Worm (Caenorhabditis elegans) whole organism, late embryonic: ENCODE results near the gene Y105C5B.25.

Experiments used
- C08G9.2 ChIP-seq: sonication (generic microtip); optimal IDR thresholded peaks from 2 replicates; lab custom pipeline; 2016; ENCODE audit warnings: mild to moderate bottlenecking, missing genetic modification characterization, moderate library complexity, missing compliant biosample characterization
- C38D4.7 ChIP-seq: fragments of 200-800 bp; sonication (Bioruptor generic); optimal IDR thresholded peaks from 2 replicates; lab custom pipeline; 2018; ENCODE audit warnings: mild to moderate bottlenecking, missing genetic modification characterization, moderate library complexity, missing compliant biosample characterization
- F13H6.1 ChIP-seq: sonication (generic microtip); optimal IDR thresholded peaks from 2 replicates; lab custom pipeline; 2016; ENCODE audit warnings: missing genetic modification characterization, missing compliant biosample characterization
- K02D7.2 ChIP-seq: sonication (generic microtip); optimal IDR thresholded peaks from 2 replicates; lab custom pipeline; 2017; ENCODE audit warnings: mild to moderate bottlenecking, missing genetic modification characterization, missing compliant biosample characterization
- K09A11.1 ChIP-seq: sonication (generic microtip); optimal IDR thresholded peaks from 2 replicates; lab custom pipeline; 2017; ENCODE audit warnings: antibody characterized with exemption, mild to moderate bottlenecking, missing genetic modification characterization, missing compliant biosample characterization; ENCODE audit not compliant: insufficient read depth
- Y22D7AL.16 ChIP-seq: sonication (generic microtip); optimal IDR thresholded peaks from 2 replicates; lab custom pipeline; 2016; ENCODE audit warnings: missing genetic modification characterization, missing compliant biosample characterization
- ama-1 ChIP-seq: fragments of 150-350 bp; optimal IDR thresholded peaks from 2 replicates; lab custom pipeline; 2014
- ceh-14 ChIP-seq: sonication (generic microtip); optimal IDR thresholded peaks from 2 replicates; lab custom pipeline; 2016; ENCODE audit warnings: missing genotype, missing genetic modification characterization, missing compliant biosample characterization
- ceh-18 ChIP-seq: sonication (generic microtip); optimal IDR thresholded peaks from 2 replicates; lab custom pipeline; 2016; ENCODE audit warnings: missing genetic modification characterization, missing compliant biosample characterization
- ceh-45 ChIP-seq: fragments of 200-800 bp; sonication (Bioruptor generic); IDR thresholded peaks from 2 replicates; pipeline ENCODE4 v1.3.6; 2022; ENCODE audit warnings: missing genetic modification reagents, missing genetic modification characterization, missing compliant biosample characterization
- ceh-6 ChIP-seq: fragments of 200-800 bp; sonication (Bioruptor generic); optimal IDR thresholded peaks from 2 replicates; lab custom pipeline; 2018; ENCODE audit warnings: mild to moderate bottlenecking, missing genetic modification characterization, missing compliant biosample characterization
- ceh-9 ChIP-seq: sonication (generic microtip); optimal IDR thresholded peaks from 2 replicates; lab custom pipeline; 2016; ENCODE audit warnings: mild to moderate bottlenecking, missing genetic modification characterization, inconsistent platforms, missing compliant biosample characterization
- elt-2 ChIP-seq: sonication (generic microtip); optimal IDR thresholded peaks from 2 replicates; lab custom pipeline; 2016; ENCODE audit warnings: missing genetic modification reagents, missing genetic modification characterization, missing compliant biosample characterization
- fkh-10 ChIP-seq: fragments of 150-350 bp; optimal IDR thresholded peaks from 2 replicates; lab custom pipeline; 2014; ENCODE audit warnings: missing biosample characterization, missing genetic modification reagents, missing genetic modification characterization
- fkh-6 ChIP-seq: sonication (generic microtip); optimal IDR thresholded peaks from 2 replicates; lab custom pipeline; 2016; ENCODE audit warnings: missing genetic modification characterization, missing compliant biosample characterization
- gmeb-2 ChIP-seq: sonication (generic microtip); optimal IDR thresholded peaks from 2 replicates; lab custom pipeline; 2016; ENCODE audit warnings: missing genetic modification characterization, inconsistent platforms, missing compliant biosample characterization
- hlh-30 ChIP-seq: sonication (generic microtip); optimal IDR thresholded peaks from 2 replicates; lab custom pipeline; 2017; ENCODE audit warnings: antibody characterized with exemption, missing genetic modification characterization, missing compliant biosample characterization; ENCODE audit not compliant: insufficient read depth
- hlh-6 ChIP-seq: sonication (generic microtip); optimal IDR thresholded peaks from 2 replicates; lab custom pipeline; 2016; ENCODE audit warnings: missing genotype, missing genetic modification characterization, missing compliant biosample characterization
- hlh-8 ChIP-seq: sonication (generic microtip); optimal IDR thresholded peaks from 2 replicates; lab custom pipeline; 2016; ENCODE audit warnings: missing genotype, missing genetic modification characterization, missing compliant biosample characterization
- lim-6 ChIP-seq: sonication (generic microtip); optimal IDR thresholded peaks from 2 replicates; lab custom pipeline; 2016; ENCODE audit warnings: missing genetic modification characterization, missing compliant biosample characterization
- lin-11 ChIP-seq: fragments of 200-800 bp; sonication (Bioruptor generic); optimal IDR thresholded peaks from 2 replicates; lab custom pipeline; 2018; ENCODE audit warnings: mild to moderate bottlenecking, missing genetic modification characterization, missing compliant biosample characterization
- madf-2 ChIP-seq: sonication (generic microtip); optimal IDR thresholded peaks from 2 replicates; lab custom pipeline; 2017; ENCODE audit warnings: missing genetic modification characterization, missing compliant biosample characterization
- nhr-232 ChIP-seq: sonication (generic microtip); optimal IDR thresholded peaks from 2 replicates; lab custom pipeline; 2016; ENCODE audit warnings: missing genetic modification characterization, missing compliant biosample characterization
- npax-4 ChIP-seq: sonication (generic microtip); optimal IDR thresholded peaks from 2 replicates; lab custom pipeline; 2016; ENCODE audit warnings: missing genetic modification characterization, missing compliant biosample characterization
- odd-2 ChIP-seq: sonication (generic microtip); optimal IDR thresholded peaks from 2 replicates; lab custom pipeline; 2017; ENCODE audit warnings: antibody characterized with exemption, mild to moderate bottlenecking, missing genetic modification characterization, missing compliant biosample characterization
- pat-9 ChIP-seq: fragments of 200-800 bp; sonication (Bioruptor generic); optimal IDR thresholded peaks from 2 replicates; lab custom pipeline; 2018; ENCODE audit warnings: mild to moderate bottlenecking, missing genetic modification characterization, moderate library complexity, missing compliant biosample characterization
- pax-1 ChIP-seq: fragments of 150-350 bp; optimal IDR thresholded peaks from 2 replicates; lab custom pipeline; 2014; ENCODE audit warnings: missing biosample characterization, missing genetic modification characterization
- pha-2 ChIP-seq: sonication (generic microtip); optimal IDR thresholded peaks from 2 replicates; lab custom pipeline; 2017; ENCODE audit warnings: mild to moderate bottlenecking, missing genetic modification characterization, missing compliant biosample characterization
- pqm-1 ChIP-seq: sonication (generic microtip); optimal IDR thresholded peaks from 2 replicates; lab custom pipeline; 2016; ENCODE audit warnings: missing genetic modification characterization, missing compliant biosample characterization
- pros-1 ChIP-seq: fragments of 150-350 bp; optimal IDR thresholded peaks from 2 replicates; lab custom pipeline; 2014; ENCODE audit warnings: missing biosample characterization, missing genetic modification reagents, missing genetic modification characterization
- rnt-1 ChIP-seq: sonication (generic microtip); optimal IDR thresholded peaks from 2 replicates; lab custom pipeline; 2016; ENCODE audit warnings: missing genetic modification characterization, missing compliant biosample characterization
- sox-4 ChIP-seq: sonication (generic microtip); optimal IDR thresholded peaks from 2 replicates; lab custom pipeline; 2017; ENCODE audit warnings: mild to moderate bottlenecking, missing genetic modification characterization, inconsistent platforms, missing compliant biosample characterization
- tbx-2 ChIP-seq: sonication (generic microtip); optimal IDR thresholded peaks from 2 replicates; lab custom pipeline; 2016; ENCODE audit warnings: missing genetic modification characterization, missing compliant biosample characterization
- ttx-3 ChIP-seq: sonication (generic microtip); optimal IDR thresholded peaks from 2 replicates; lab custom pipeline; 2016; ENCODE audit warnings: missing genetic modification reagents, missing genetic modification characterization, missing compliant biosample characterization
- unc-42 ChIP-seq: sonication (generic microtip); optimal IDR thresholded peaks from 2 replicates; lab custom pipeline; 2016; ENCODE audit warnings: missing genotype, missing genetic modification characterization, missing compliant biosample characterization
- zip-5 ChIP-seq: sonication (generic microtip); optimal IDR thresholded peaks from 2 replicates; lab custom pipeline; 2016; ENCODE audit warnings: missing genetic modification characterization, missing compliant biosample characterization

The Y105C5B.25 gene

DNA sequence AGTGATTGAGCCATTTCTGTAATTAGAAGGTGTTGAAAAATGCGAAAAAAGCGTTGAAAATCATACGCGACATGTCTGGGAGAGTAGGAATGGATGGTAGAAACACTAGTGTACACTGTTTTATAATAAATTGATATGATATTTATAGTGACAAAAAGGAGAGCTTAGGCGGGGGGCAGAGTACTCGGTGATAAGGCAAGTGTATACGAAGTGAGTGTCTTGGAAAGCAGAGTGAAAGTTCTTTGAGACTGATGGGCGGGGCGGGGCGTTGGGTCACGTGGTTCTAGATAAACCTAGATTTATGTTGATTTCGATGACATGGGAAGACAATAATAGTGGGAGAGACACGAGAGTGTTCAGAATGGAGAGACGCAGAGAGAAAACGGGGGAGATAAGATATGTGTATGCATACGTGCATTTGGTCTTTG lies 23.7 kb upstream of the Y105C5B.25 start, which contains the start of gene gln-3:
TSS of gene gln-3 (minus strand) at position 73 of the 428 bp plus-strand sequence.
- TF ChIP-seq rnt-1 (tag; lab: Kevin White, UChicago) (no peak), hlh-6 (tag; lab: Kevin White, UChicago) (no peak), elt-2 (tag; lab: Kevin White, UChicago) (peak; percentile 84), hlh-30 (peak; percentile 77)

- no peak for TF ChIP-seq pqm-1 (tag; lab: Kevin White, UChicago)
- TF ChIP-seq tbx-2 (tag; lab: Kevin White, UChicago) = peak; percentile 25
- no peak for TF ChIP-seq npax-4 (tag; lab: Kevin White, UChicago)
- no peak for TF ChIP-seq ceh-14 (tag; lab: Kevin White, UChicago)
- no peak for TF ChIP-seq K02D7.2
- TF ChIP-seq zip-5 = no peak
- peak; percentile 3 for TF ChIP-seq ceh-18
- peak; percentile 4 for TF ChIP-seq C08G9.2 (tag; lab: Kevin White, UChicago)
- TF ChIP-seq pax-1 (tag; lab: Kevin White, UChicago) = peak; percentile 32
- TF ChIP-seq lim-6 (tag; lab: Kevin White, UChicago) = no peak
- no peak for TF ChIP-seq gmeb-2 (tag; lab: Kevin White, UChicago)
- TF ChIP-seq F13H6.1 = no peak
- 0 out of 2 replicates have a peak, but pooled peaks have one; percentile 44 for TF ChIP-seq ceh-45
- peak; percentile 27 for TF ChIP-seq pha-2 (tag; lab: Kevin White, UChicago)
- no peak for TF ChIP-seq ceh-9 (tag; lab: Kevin White, UChicago)
- TF ChIP-seq lin-11 (tag; lab: Kevin White, UChicago) = no peak
- peak; percentile 29 for TF ChIP-seq hlh-30
- TF ChIP-seq fkh-10 = no peak
- TF ChIP-seq odd-2 (tag; lab: Kevin White, UChicago) = no peak
- no peak for TF ChIP-seq C38D4.7 (GFP tag; lab: Kevin White, UChicago)
- peak; percentile 57 for TF ChIP-seq elt-2 (tag; lab: Kevin White, UChicago)
- no peak for TF ChIP-seq fkh-6
- TF ChIP-seq pros-1 (tag; lab: Kevin White, UChicago) = no peak
- TF ChIP-seq unc-42 (tag; lab: Kevin White, UChicago) = no peak
- no peak for TF ChIP-seq ama-1 (lab: Kevin White, UChicago)
- no peak for TF ChIP-seq ttx-3
- TF ChIP-seq pat-9 (tag; lab: Kevin White, UChicago) = no peak
- TF ChIP-seq K09A11.1 = no peak
Observed at ce11 chrIV:16169443-16170105, 22.6 kb upstream of the Y105C5B.25 start.

DNA sequence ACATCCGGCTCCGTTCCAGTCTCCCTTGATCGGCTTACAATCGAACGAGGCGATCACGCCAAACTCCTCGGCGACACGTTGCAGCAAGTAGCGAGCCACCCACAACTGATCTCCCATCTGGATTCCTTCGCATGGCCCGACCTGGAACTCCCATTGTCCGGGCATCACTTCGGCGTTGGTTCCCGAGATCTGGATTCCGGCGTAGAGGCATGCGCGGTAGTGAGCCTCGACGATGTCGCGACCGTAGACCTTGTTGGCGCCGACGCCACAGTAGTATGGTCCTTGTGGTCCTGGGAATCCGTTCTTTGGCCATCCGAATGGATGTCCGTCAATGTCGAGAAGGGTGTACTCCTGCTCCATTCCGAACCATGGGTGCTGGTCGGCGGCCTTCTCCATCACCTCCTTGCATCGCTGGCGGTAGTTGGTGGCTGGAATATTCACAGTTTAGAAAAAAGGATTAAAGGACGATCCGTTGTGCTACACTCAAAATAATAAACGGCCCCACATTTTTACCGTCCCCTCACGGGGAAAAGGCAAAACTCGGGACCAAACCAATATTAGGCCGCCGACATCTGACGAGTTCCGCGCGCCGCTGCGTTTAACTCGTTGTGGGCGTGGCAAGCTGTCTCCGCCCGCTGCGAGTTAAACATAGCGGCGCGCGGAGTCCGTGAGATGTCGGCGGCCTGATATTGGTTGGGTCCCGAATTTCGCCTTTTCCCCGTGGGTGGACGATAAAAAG lies 21.9 kb upstream of the Y105C5B.25 start:
- TF ChIP-seq ceh-14 (tag; lab: Kevin White, UChicago) = no peak
- TF ChIP-seq ceh-6 (GFP tag; lab: Kevin White, UChicago) = peak; percentile 31

DNA sequence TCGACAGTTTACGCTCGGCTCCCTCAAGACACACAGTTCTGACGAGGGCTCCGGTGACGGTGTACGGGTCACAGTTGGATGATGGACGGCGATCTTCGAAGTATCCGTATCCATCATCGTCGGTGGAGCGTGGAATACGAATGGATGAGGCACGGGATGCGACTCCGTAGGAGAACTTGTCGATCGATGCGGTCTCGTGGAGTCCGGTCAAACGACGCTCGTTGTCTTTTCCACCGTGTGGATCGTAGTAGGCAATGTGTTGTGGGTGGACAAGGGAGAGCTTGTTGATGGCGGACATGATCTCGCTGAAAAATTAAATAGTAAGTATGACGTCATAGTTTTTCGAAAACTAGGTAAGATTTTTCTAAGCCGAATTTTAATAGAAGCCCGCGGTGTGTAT lies 21.0 kb upstream of the Y105C5B.25 start:
- TF ChIP-seq C08G9.2 (tag; lab: Kevin White, UChicago) = no peak

DNA sequence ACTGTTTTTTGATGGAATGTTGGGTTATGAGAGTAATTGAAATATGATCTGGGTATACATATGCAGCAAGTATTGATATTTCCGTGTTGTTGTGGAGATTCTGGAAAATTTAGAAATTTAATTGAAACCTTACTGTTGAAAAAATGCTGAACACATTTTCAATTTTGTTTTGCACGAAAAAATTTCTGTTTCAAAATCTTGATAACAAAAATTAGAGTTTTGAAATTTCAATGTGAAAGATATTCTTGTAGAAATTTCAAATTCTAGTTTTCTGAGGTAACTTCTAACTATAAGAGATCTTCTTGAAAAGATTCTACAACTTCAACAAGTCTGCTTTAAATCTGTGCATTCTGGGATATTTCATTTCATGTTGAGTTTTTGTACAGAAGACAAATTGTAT lies 892 bp downstream of the Y105C5B.25 start:
- TF ChIP-seq madf-2 (tag; lab: Kevin White, UChicago) = no peak
- TF ChIP-seq sox-4 (tag; lab: Kevin White, UChicago) = no peak
- no peak for TF ChIP-seq Y22D7AL.16 (tag; lab: Kevin White, UChicago)
- TF ChIP-seq elt-2 (tag; lab: Kevin White, UChicago) = no peak
- TF ChIP-seq ceh-6 (GFP tag; lab: Kevin White, UChicago) = no peak
- no peak for TF ChIP-seq nhr-232 (tag; lab: Kevin White, UChicago)
- TF ChIP-seq npax-4 (tag; lab: Kevin White, UChicago) = no peak
- no peak for TF ChIP-seq hlh-8 (tag; lab: Kevin White, UChicago)
- no peak for TF ChIP-seq odd-2 (tag; lab: Kevin White, UChicago)
